Worm (Caenorhabditis elegans) whole organism, L2 larva: ENCODE data around the gene C35A5.6.

Source experiments
- C34F6.9 ChIP-seq: fragments of 150-350 bp; optimal IDR thresholded peaks from 2 replicates; lab custom pipeline; 2014; ENCODE audit warnings: missing biosample characterization, missing genetic modification characterization
- F13H6.1 ChIP-seq: sonication (generic microtip); optimal IDR thresholded peaks from 2 replicates; lab custom pipeline; 2016; ENCODE audit warnings: missing genetic modification characterization, missing compliant biosample characterization
- R02D3.7 ChIP-seq: fragments of 150-350 bp; optimal IDR thresholded peaks from 2 replicates; lab custom pipeline; 2014; ENCODE audit warnings: missing biosample characterization, missing genetic modification characterization
- Y55F3AM.14 ChIP-seq: fragments of 200-800 bp; sonication (Bioruptor generic); optimal IDR thresholded peaks from 2 replicates; lab custom pipeline; 2018; ENCODE audit warnings: mild to moderate bottlenecking, missing genetic modification characterization, missing compliant biosample characterization
- alr-1 ChIP-seq: fragments of 150-350 bp; optimal IDR thresholded peaks from 2 replicates; lab custom pipeline; 2014; ENCODE audit warnings: missing biosample characterization, missing genetic modification characterization
- aly-2 ChIP-seq: fragments of 150-350 bp; optimal IDR thresholded peaks from 2 replicates; lab custom pipeline; 2014; ENCODE audit warnings: missing biosample characterization, missing genetic modification characterization
- ama-1 ChIP-seq: fragments of 150-350 bp; optimal IDR thresholded peaks from 2 replicates; lab custom pipeline; 2018; ENCODE audit warnings: inconsistent platforms
- blmp-1 ChIP-seq: sonication (generic microtip); optimal IDR thresholded peaks from 2 replicates; lab custom pipeline; 2017; ENCODE audit warnings: missing genetic modification characterization, mild to moderate bottlenecking, missing compliant biosample characterization, antibody characterized with exemption, moderate library complexity; ENCODE audit not compliant: insufficient read depth
- ceh-16 ChIP-seq: fragments of 150-350 bp; optimal IDR thresholded peaks from 2 replicates; lab custom pipeline; 2014; ENCODE audit warnings: missing biosample characterization, missing genetic modification characterization
- ceh-82 ChIP-seq: fragments of 150-350 bp; optimal IDR thresholded peaks from 2 replicates; lab custom pipeline; 2014; ENCODE audit warnings: missing biosample characterization, missing genetic modification characterization
- crh-2 ChIP-seq: sonication (generic microtip); optimal IDR thresholded peaks from 2 replicates; lab custom pipeline; 2017; ENCODE audit warnings: missing biosample characterization, missing genetic modification characterization
- egl-27 ChIP-seq: sonication (generic microtip); optimal IDR thresholded peaks from 3 replicates; lab custom pipeline; 2017; ENCODE audit warnings: missing biosample characterization, missing genetic modification reagents, missing genetic modification characterization
- elt-1 ChIP-seq: fragments of 150-350 bp; optimal IDR thresholded peaks from 2 replicates; lab custom pipeline; 2014; ENCODE audit warnings: missing biosample characterization, missing genetic modification characterization
- elt-3 ChIP-seq: sonication (generic microtip); optimal IDR thresholded peaks from 2 replicates; lab custom pipeline; 2017; ENCODE audit warnings: missing biosample characterization, missing genetic modification characterization
- fos-1 ChIP-seq: fragments of 150-350 bp; optimal IDR thresholded peaks from 2 replicates; lab custom pipeline; 2014; ENCODE audit warnings: missing biosample characterization, missing genetic modification characterization
- gmeb-1 ChIP-seq: fragments of 150-350 bp; optimal IDR thresholded peaks from 2 replicates; lab custom pipeline; 2014; ENCODE audit warnings: missing biosample characterization, missing genetic modification characterization
- lin-13 ChIP-seq: fragments of 150-350 bp; optimal IDR thresholded peaks from 2 replicates; lab custom pipeline; 2014; ENCODE audit warnings: missing biosample characterization, missing genetic modification reagents, missing genetic modification characterization
- lin-39 ChIP-seq: fragments of 150-350 bp; optimal IDR thresholded peaks from 2 replicates; lab custom pipeline; 2014; ENCODE audit warnings: missing biosample characterization, missing genetic modification reagents, missing genetic modification characterization
- mbf-1 ChIP-seq: sonication (generic microtip); optimal IDR thresholded peaks from 2 replicates; lab custom pipeline; 2017; ENCODE audit warnings: missing biosample characterization, missing genetic modification characterization
- mdl-1 ChIP-seq, 2 experiments: fragments of 150-350 bp in 1 of 2; sonication (generic microtip) in 1 of 2; optimal IDR thresholded peaks; 2 replicates each; lab custom pipeline; 2017; ENCODE audit warnings: missing biosample characterization in 2 of 2, missing genetic modification characterization in 2 of 2
- nhr-11 ChIP-seq: fragments of 150-350 bp; optimal IDR thresholded peaks from 2 replicates; lab custom pipeline; 2014; ENCODE audit warnings: missing biosample characterization, missing genetic modification characterization
- nhr-12 ChIP-seq: fragments of 150-350 bp; optimal IDR thresholded peaks from 2 replicates; lab custom pipeline; 2014; ENCODE audit warnings: missing biosample characterization, missing genetic modification characterization
- nhr-21 ChIP-seq: fragments of 150-350 bp; optimal IDR thresholded peaks from 2 replicates; lab custom pipeline; 2014; ENCODE audit warnings: missing biosample characterization, missing genetic modification characterization
- nhr-237 ChIP-seq: fragments of 150-350 bp; optimal IDR thresholded peaks from 2 replicates; lab custom pipeline; 2014; ENCODE audit warnings: missing biosample characterization, missing genetic modification characterization
- nhr-6 ChIP-seq: fragments of 150-350 bp; optimal IDR thresholded peaks from 2 replicates; lab custom pipeline; 2014; ENCODE audit warnings: missing biosample characterization, missing genetic modification characterization
- nhr-77 ChIP-seq: fragments of 150-350 bp; optimal IDR thresholded peaks from 2 replicates; lab custom pipeline; 2014; ENCODE audit warnings: missing biosample characterization, missing genetic modification characterization
- peb-1 ChIP-seq: fragments of 150-350 bp; optimal IDR thresholded peaks from 2 replicates; lab custom pipeline; 2014; ENCODE audit warnings: missing biosample characterization, missing genetic modification characterization
- sem-4 ChIP-seq: fragments of 150-350 bp; optimal IDR thresholded peaks from 2 replicates; lab custom pipeline; 2014; ENCODE audit warnings: missing biosample characterization, missing genetic modification reagents, missing genetic modification characterization
- skn-1 ChIP-seq: sonication (generic microtip); optimal IDR thresholded peaks from 2 replicates; lab custom pipeline; 2017; ENCODE audit warnings: missing biosample characterization, missing genetic modification characterization
- sma-3 ChIP-seq: sonication (generic microtip); optimal IDR thresholded peaks from 2 replicates; lab custom pipeline; 2016; ENCODE audit warnings: missing genetic modification reagents, missing genetic modification characterization, missing compliant biosample characterization
- sma-9 ChIP-seq, 2 experiments: fragments of 150-350 bp in 1 of 2; sonication (generic microtip) in 1 of 2; optimal IDR thresholded peaks; 2 replicates each; lab custom pipeline; 2014 to 2016; ENCODE audit warnings: missing genetic modification characterization in 2 of 2, mild to moderate bottlenecking in 1 of 2, missing biosample characterization in 1 of 2, missing compliant biosample characterization in 1 of 2, missing genetic modification reagents in 1 of 2, moderate library complexity in 1 of 2
- snpc-4 ChIP-seq: fragments of 150-350 bp; optimal IDR thresholded peaks from 2 replicates; lab custom pipeline; 2014; ENCODE audit warnings: missing biosample characterization, missing genetic modification characterization
- unc-39 ChIP-seq: fragments of 150-350 bp; optimal IDR thresholded peaks from 2 replicates; lab custom pipeline; 2014; ENCODE audit warnings: missing biosample characterization, missing genetic modification characterization
- unc-62 ChIP-seq: fragments of 150-350 bp; optimal IDR thresholded peaks from 2 replicates; lab custom pipeline; 2014; ENCODE audit warnings: missing biosample characterization, missing genetic modification reagents, missing genetic modification characterization
- zag-1 ChIP-seq: fragments of 150-350 bp; optimal IDR thresholded peaks from 2 replicates; lab custom pipeline; 2014; ENCODE audit warnings: missing biosample characterization, missing genetic modification characterization
- ztf-1 ChIP-seq: fragments of 200-800 bp; sonication (Bioruptor generic); conservative IDR thresholded peaks from 2 replicates; pipeline ENCODE4 v1.3.6; 2022; ENCODE audit warnings: missing genetic modification characterization, missing compliant biosample characterization
- ztf-11 ChIP-seq: sonication (generic microtip); optimal IDR thresholded peaks from 2 replicates; lab custom pipeline; 2017; ENCODE audit warnings: missing biosample characterization, missing genetic modification characterization
- ztf-4 ChIP-seq: fragments of 150-350 bp; optimal IDR thresholded peaks from 2 replicates; lab custom pipeline; 2014; ENCODE audit warnings: missing biosample characterization, missing genetic modification characterization

C35A5.6 gene

DNA sequence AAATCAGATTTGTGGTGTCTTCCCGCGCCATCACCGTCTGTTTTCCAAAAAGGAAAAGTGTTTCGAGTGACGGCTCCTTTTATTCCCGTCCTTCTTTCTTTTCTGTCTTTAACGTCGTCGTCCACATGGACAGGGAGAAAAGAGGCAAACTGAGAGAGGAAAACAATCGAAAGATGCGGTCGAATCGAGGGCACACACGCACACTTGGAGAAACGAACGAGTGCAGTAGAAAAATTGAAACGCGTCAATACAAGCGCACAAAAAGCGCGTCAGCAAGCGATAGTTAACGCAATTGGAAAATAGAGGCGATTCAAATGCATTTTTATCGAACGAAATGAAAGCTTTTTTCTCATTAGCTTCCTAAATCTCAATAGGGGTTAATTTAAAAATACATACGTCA is 27.9 kb downstream of the C35A5.6 start (continued):
- TF ChIP-seq zag-1 (tag; lab: Kevin White, UChicago) (peak; percentile 64), gmeb-1 (peak; percentile 96), mdl-1 (tag; optimal IDR thresholded peaks at IDR 0.05; lab: Kevin White, UChicago) (peak in 1 of 2 experiments; percentile 79)
- TF ChIP-seq, all 48 proteins: peak for 34

DNA sequence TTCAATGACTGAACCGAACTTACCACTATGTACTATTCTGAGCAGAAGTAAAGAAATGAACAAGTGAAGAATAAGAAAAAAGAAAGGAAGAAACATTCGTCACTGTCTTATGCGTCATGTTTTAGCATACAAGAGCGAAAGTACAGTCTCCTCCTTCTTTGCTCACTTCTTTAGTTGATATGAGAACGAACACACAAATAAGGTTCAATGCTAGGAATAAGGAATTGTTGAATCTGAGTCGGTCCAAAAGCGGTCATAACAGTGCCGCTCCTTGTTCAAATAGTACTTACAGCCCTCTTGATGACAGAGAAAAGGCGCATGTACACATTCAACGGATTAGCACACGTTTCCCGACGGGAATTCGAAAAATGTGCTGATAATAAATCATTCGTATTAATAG is 30.2 kb downstream of the C35A5.6 start, which contains the start of gene F25D1.8:
Gene F25D1.8, plus strand, starts transcription at position 301 of the 400 bp plus-strand sequence.
- TF ChIP-seq lin-13 (GFP tag; lab: Kevin White, UChicago): no peak
- no peak for TF ChIP-seq sma-9 (GFP tag; optimal IDR thresholded peaks at IDR 0.05; lab: Kevin White, UChicago)
- no peak for TF ChIP-seq sma-9 (tag; optimal IDR thresholded peaks at IDR 0.05; lab: Kevin White, UChicago)
- TF ChIP-seq sma-3 (GFP tag; lab: Kevin White, UChicago): no peak
- no peak for TF ChIP-seq nhr-77
- TF ChIP-seq ama-1: no peak
- TF ChIP-seq zag-1 (tag; lab: Kevin White, UChicago): no peak
- TF ChIP-seq crh-2 (tag; lab: Kevin White, UChicago): no peak
- TF ChIP-seq elt-3 (tag; lab: Kevin White, UChicago): no peak
- no peak for TF ChIP-seq nhr-237 (tag; lab: Kevin White, UChicago)
- TF ChIP-seq Y55F3AM.14 (GFP tag; lab: Kevin White, UChicago): no peak
- TF ChIP-seq egl-27 (tag; lab: Kevin White, UChicago): no peak
- no peak for TF ChIP-seq nhr-21 (tag; lab: Kevin White, UChicago)
- TF ChIP-seq alr-1 (tag; lab: Kevin White, UChicago): no peak
- no peak for TF ChIP-seq snpc-4 (tag; lab: Kevin White, UChicago)
- TF ChIP-seq, all 48 proteins: peak for 0

DNA sequence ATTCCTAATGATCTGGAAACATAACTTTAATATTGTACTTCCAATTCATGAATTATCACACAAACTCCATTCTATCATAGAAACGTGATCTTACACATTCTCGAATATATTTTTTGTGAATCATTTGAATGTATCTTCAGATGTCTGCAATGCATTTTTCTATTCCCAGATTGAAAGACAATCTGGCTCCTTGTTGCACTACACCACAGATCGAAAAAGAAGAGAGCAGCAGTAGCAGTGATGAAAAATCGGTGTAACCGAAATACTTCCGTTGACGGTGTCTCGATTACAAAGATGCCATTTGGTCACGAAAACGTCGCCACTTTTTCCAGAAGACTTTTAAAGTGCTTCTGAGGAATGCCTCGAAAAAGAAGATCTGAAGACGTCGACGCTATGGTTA is 31.1 kb downstream of the C35A5.6 start, which contains the start of gene degt-1:
Gene degt-1, plus strand, starts transcription at position 301 of the 400 bp plus-strand sequence.
- TF ChIP-seq skn-1 (tag; lab: Kevin White, UChicago) (no peak), nhr-12 (tag; lab: Kevin White, UChicago) (no peak), F13H6.1 (tag; lab: Kevin White, UChicago) (no peak), C34F6.9 (tag; lab: Kevin White, UChicago) (no peak), lin-39 (no peak), unc-39 (no peak), nhr-6 (tag; lab: Kevin White, UChicago) (no peak), R02D3.7 (tag; lab: Kevin White, UChicago) (no peak), aly-2 (tag; lab: Kevin White, UChicago) (no peak)

DNA sequence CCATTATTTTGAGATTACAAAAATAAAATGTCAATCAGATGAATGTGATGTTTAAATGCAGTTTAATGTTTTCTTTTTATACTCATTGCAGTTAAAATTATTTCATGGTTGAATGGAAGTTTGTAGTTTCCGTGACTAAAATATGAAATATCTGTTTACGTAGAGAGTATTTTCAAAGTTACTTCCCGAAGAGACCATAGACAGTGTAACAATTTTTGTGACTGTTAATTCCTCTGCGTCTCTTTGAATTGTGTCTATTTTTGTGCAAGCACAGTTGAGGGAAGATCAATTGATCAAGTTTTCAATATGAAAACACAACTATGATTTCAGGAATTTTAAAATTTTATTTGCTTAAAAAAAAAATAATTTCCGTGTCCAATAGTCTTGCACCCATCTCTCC is 37.8 kb downstream of the C35A5.6 start, which contains the start of gene F25D1.5:
Gene F25D1.5, minus strand, starts transcription at position 35 of the 400 bp plus-strand sequence.
- TF ChIP-seq fos-1 (tag; lab: Kevin White, UChicago): peak; percentile 41
- no peak for TF ChIP-seq unc-62 (GFP tag; lab: Kevin White, UChicago)
- peak; percentile 27 for TF ChIP-seq nhr-77
- no peak for TF ChIP-seq mbf-1 (tag; lab: Kevin White, UChicago)
- peak; percentile 59 for TF ChIP-seq sma-9 (GFP tag; optimal IDR thresholded peaks at IDR 0.05; lab: Kevin White, UChicago)
- TF ChIP-seq sma-9 (tag; optimal IDR thresholded peaks at IDR 0.05; lab: Kevin White, UChicago): no peak
- no peak for TF ChIP-seq elt-3 (tag; lab: Kevin White, UChicago)
- no peak for TF ChIP-seq peb-1 (tag; lab: Kevin White, UChicago)
- no peak for TF ChIP-seq egl-27 (tag; lab: Kevin White, UChicago)
- TF ChIP-seq Y55F3AM.14 (GFP tag; lab: Kevin White, UChicago): no peak
- no peak for TF ChIP-seq ceh-82 (tag; lab: Kevin White, UChicago)
- TF ChIP-seq lin-39: no peak
- no peak for TF ChIP-seq elt-1 (tag; lab: Kevin White, UChicago)
- TF ChIP-seq crh-2 (tag; lab: Kevin White, UChicago): peak; percentile 24
- TF ChIP-seq ceh-16 (tag; lab: Kevin White, UChicago): no peak
- TF ChIP-seq C34F6.9 (tag; lab: Kevin White, UChicago): no peak
- no peak for TF ChIP-seq nhr-12 (tag; lab: Kevin White, UChicago)
- no peak for TF ChIP-seq mdl-1 (tag; optimal IDR thresholded peaks at IDR 0.05; lab: Kevin White, UChicago)
- TF ChIP-seq, all 48 proteins: peak for 4

DNA sequence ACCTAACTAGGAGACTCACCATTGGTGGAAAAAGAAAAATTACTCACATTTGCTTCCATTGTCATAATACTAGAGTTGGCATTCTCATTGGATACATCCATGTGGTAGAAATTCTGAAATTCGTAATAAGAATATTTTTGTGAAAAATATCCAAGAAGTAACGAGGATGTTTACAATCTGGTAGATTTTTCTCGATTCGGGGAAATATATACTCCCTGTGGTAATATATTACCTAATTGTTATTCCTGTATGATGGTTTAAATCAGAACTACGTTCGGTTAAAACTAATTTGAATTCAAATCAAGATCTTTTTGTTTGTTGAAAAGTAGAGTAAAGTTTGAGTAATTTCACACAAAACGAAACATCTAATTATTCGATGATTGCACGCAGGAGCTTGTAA is 40.0 kb downstream of the C35A5.6 start, which contains the start of gene srd-34:
Gene srd-34, minus strand, starts transcription at position 101 of the 400 bp plus-strand sequence.
- TF ChIP-seq lin-39: no peak
- no peak for TF ChIP-seq unc-39
- no peak for TF ChIP-seq aly-2 (tag; lab: Kevin White, UChicago)
- no peak for TF ChIP-seq mbf-1 (tag; lab: Kevin White, UChicago)
- no peak for TF ChIP-seq unc-62 (GFP tag; lab: Kevin White, UChicago)
- TF ChIP-seq R02D3.7 (tag; lab: Kevin White, UChicago): no peak
- TF ChIP-seq sem-4 (tag; lab: Kevin White, UChicago): no peak
- no peak for TF ChIP-seq ztf-11 (tag; lab: Kevin White, UChicago)
- TF ChIP-seq nhr-77: no peak
- no peak for TF ChIP-seq blmp-1 (tag; lab: Kevin White, UChicago)
- no peak for TF ChIP-seq nhr-11 (tag; lab: Kevin White, UChicago)
- TF ChIP-seq gmeb-1: no peak
- no peak for TF ChIP-seq ztf-1 (GFP tag; lab: Robert Waterston, UW)
- TF ChIP-seq ztf-4 (tag; lab: Kevin White, UChicago): no peak
- no peak for TF ChIP-seq peb-1 (tag; lab: Kevin White, UChicago)
- TF ChIP-seq ama-1: no peak
- no peak for TF ChIP-seq elt-1 (tag; lab: Kevin White, UChicago)
- no peak for TF ChIP-seq ceh-16 (tag; lab: Kevin White, UChicago)
- no peak for TF ChIP-seq nhr-237 (tag; lab: Kevin White, UChicago)
